Worm (Caenorhabditis elegans): ENCODE measurements around the gene pals-37.

The pals-37 gene

DNA sequence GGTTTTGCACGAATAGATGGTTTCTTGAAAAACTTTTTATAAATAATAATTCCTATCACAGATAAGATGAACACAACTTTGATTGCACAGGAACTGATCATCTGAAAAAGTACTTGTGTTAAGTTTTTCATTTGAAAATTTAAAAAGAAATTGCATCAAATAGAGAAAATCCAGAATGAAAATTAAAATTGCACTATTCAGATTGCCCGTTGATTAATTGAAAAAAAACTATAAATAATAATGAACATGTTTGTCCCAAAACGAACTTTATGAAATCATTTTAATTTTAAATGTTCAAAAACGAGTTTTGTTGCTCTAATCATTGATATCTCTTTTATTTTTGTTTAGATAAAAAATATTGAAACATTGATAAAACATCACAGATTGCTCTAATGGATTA lies 24.0 kb downstream of the pals-37 start, which contains the start of gene cdr-3:
cdr-3 (minus strand) TSS at position 101 of the 400 bp plus-strand sequence.
- TF ChIP-seq dmd-9 (GFP tag; IDR thresholded peaks at IDR 0.05) (no peak), mxl-3 (GFP tag; optimal IDR thresholded peaks at IDR 0.05) (no peak)

DNA sequence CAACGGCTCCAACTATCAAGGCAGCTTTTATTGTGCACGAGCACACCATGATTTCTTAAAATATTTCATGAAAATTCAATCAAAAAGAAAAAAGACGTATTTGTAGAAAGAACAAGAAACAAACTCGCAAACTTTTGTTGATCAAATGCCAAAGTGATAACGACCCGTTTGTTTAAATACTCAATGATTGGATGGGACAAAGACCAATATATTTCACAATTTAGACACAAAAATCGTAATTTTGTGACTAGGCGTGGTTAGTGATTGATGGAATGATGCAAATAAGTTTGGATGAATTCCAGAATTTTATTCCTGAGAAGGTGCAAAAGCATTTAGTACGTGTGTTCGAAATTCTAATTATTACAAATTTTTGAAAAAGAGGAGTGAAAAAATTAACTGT lies 25.7 kb downstream of the pals-37 start, which contains the start of gene cdr-2:
cdr-2 (minus strand) TSS at position 54 of the 400 bp plus-strand sequence.
- TF ChIP-seq nhr-111 (GFP tag; optimal IDR thresholded peaks at IDR 0.05) (no peak), unc-39 (tag; optimal IDR thresholded peaks at IDR 0.05) (no peak), nhr-28 (tag; optimal IDR thresholded peaks at IDR 0.05) (peak; percentile 70), ZK546.5 (tag; optimal IDR thresholded peaks at IDR 0.05) (no peak), fos-1 (tag; optimal IDR thresholded peaks at IDR 0.05) (no peak), pqm-1 (tag; optimal IDR thresholded peaks at IDR 0.05) (peak; percentile 61), vab-7 (GFP tag; IDR thresholded peaks at IDR 0.05) (no peak), dmd-8 (GFP tag; IDR thresholded peaks at IDR 0.05) (no peak), php-3 (GFP tag; IDR thresholded peaks at IDR 0.05) (no peak), dmd-9 (GFP tag; IDR thresholded peaks at IDR 0.05) (no peak), ceh-32 (tag; optimal IDR thresholded peaks at IDR 0.05; ENCODE audit: poor library complexity) (no peak), dve-1 (tag; optimal IDR thresholded peaks at IDR 0.05; ENCODE audit: insufficient read depth) (peak; percentile 47), madf-9 (GFP tag; conservative IDR thresholded peaks at IDR 0.05) (no peak), sdz-12 (GFP tag; optimal IDR thresholded peaks at IDR 0.05) (no peak), lin-15B (tag; optimal IDR thresholded peaks at IDR 0.05) (no peak), mes-2 (tag; optimal IDR thresholded peaks at IDR 0.05; ENCODE audit: poor library complexity, severe bottlenecking) (no peak), F37D6.2 (tag; optimal IDR thresholded peaks at IDR 0.05) (no peak), daf-16 (GFP tag; optimal IDR thresholded peaks at IDR 0.05) (no peak), daf-16 (tag; optimal IDR thresholded peaks at IDR 0.05) (peak; percentile 63), nhr-77 (tag; optimal IDR thresholded peaks at IDR 0.05) (peak; percentile 23), rbr-2 (tag; optimal IDR thresholded peaks at IDR 0.05) (no peak), duxl-1 (tag; optimal IDR thresholded peaks at IDR 0.05; ENCODE audit: poor library complexity) (no peak), nhr-76 (tag; optimal IDR thresholded peaks at IDR 0.05) (no peak), Y48G9A.11 (GFP tag; IDR thresholded peaks at IDR 0.05) (no peak), ceh-20 (GFP tag; IDR thresholded peaks at IDR 0.05) (no peak), set-16 (GFP tag; IDR thresholded peaks at IDR 0.05) (no peak), zip-2 (tag; optimal IDR thresholded peaks at IDR 0.05) (no peak), Y5F2A.4 (GFP tag; optimal IDR thresholded peaks at IDR 0.05) (no peak), lir-3 (tag; optimal IDR thresholded peaks at IDR 0.05) (no peak), mxl-3 (GFP tag; optimal IDR thresholded peaks at IDR 0.05) (no peak), gei-8 (GFP tag; optimal IDR thresholded peaks at IDR 0.05) (no peak), dmd-6 (GFP tag; IDR thresholded peaks at IDR 0.05) (peak; percentile 77)

DNA sequence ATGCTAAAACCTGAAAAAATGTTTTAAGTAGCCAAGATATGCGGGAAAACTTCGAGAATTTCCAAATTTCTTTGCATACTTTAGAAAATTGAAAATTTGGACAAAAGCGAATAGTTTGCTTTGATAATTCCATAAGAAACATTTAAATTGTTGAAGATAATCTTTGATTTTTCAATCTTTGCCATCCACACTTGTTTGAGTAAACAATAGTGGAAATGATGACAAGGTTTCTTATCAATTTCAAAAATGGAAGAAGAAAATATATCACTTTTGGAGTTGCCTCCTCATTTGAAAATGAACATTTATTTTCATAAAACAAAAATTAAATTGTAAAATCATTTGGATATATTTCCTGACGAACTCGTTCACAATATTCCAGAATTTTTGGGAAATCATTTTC lies 27.0 kb downstream of the pals-37 start:
- peak; percentile 26 for TF ChIP-seq dve-1 (tag; optimal IDR thresholded peaks at IDR 0.05; ENCODE audit: insufficient read depth)
- no peak for TF ChIP-seq daf-16 (GFP tag; optimal IDR thresholded peaks at IDR 0.05)
- TF ChIP-seq daf-16 (tag; optimal IDR thresholded peaks at IDR 0.05) = peak; percentile 65
- TF ChIP-seq ZK337.2 (GFP tag; IDR thresholded peaks at IDR 0.05) = no peak
- TF ChIP-seq nhr-25 (tag; optimal IDR thresholded peaks at IDR 0.05; ENCODE audit: borderline replicate concordance, insufficient read depth) = no peak
- no peak for TF ChIP-seq mep-1 (tag; optimal IDR thresholded peaks at IDR 0.05)
- TF ChIP-seq pqm-1 (tag; optimal IDR thresholded peaks at IDR 0.05) = peak; percentile 55
- TF ChIP-seq Y105C5A.15 (GFP tag; IDR thresholded peaks at IDR 0.05) = no peak
- no peak for TF ChIP-seq nhr-41 (GFP tag; IDR thresholded peaks at IDR 0.05)
- TF ChIP-seq Y5F2A.4 (GFP tag; optimal IDR thresholded peaks at IDR 0.05) = no peak
- no peak for TF ChIP-seq ceh-62 (tag; optimal IDR thresholded peaks at IDR 0.05)
- TF ChIP-seq madf-9 (GFP tag; conservative IDR thresholded peaks at IDR 0.05) = no peak
- no peak for TF ChIP-seq zfp-3 (GFP tag; conservative IDR thresholded peaks at IDR 0.05)
- TF ChIP-seq egl-43 (GFP tag; IDR thresholded peaks at IDR 0.05) = no peak
- TF ChIP-seq nhr-28 (tag; optimal IDR thresholded peaks at IDR 0.05) = peak; percentile 16
